ENCODE assay signal across 4 fruit fly cellular contexts in genomic region chr2L:5426843-5427540, dm6.
TF ChIP-seq lines count a peak whose summit lies in the region.

No protein-coding gene starts in this region.

- no peak for TF ChIP-seq CTCF in whole organism, embryonic (GFP tag; optimal IDR thresholded peaks at IDR 0.05; lab: Kevin White, UChicago)

TF ChIP-seq in whole organism, embryonic, 481 proteins besides CTCF, POLR2A, EP300 and RAD21 (continues in another document):
- TF ChIP-seq CG8388 (GFP tag; optimal IDR thresholded peaks at IDR 0.05; lab: Kevin White, UChicago) (peak; percentile 64), Oli (tag; optimal IDR thresholded peaks at IDR 0.05; lab: Kevin White, UChicago) (peak; percentile 41), lmd (GFP tag; IDR thresholded peaks at IDR 0.05; lab: Robert Waterston, UW) (peak; percentile 12; the same call in 1 of the 2 replicates), CG3163 (GFP tag; optimal IDR thresholded peaks at IDR 0.05; lab: Kevin White, UChicago) (no peak), seq (GFP tag; IDR thresholded peaks at IDR 0.05; lab: Robert Waterston, UW) (peak; percentile 44; the same call in 1 of the 2 replicates), NC2β (GFP tag; optimal IDR thresholded peaks at IDR 0.05; lab: Kevin White, UChicago) (no peak), hbn (GFP tag; IDR thresholded peaks at IDR 0.05; lab: Robert Waterston, UW; ENCODE audit: partially characterized antibody) (no peak), dmrt11E (tag; optimal IDR thresholded peaks at IDR 0.05; lab: Kevin White, UChicago) (peak; percentile 79), dan (GFP tag; IDR thresholded peaks at IDR 0.05; lab: Robert Waterston, UW) (no peak), nom (GFP tag; optimal IDR thresholded peaks at IDR 0.05; lab: Kevin White, UChicago) (peak; percentile 80), CG15696 (tag; optimal IDR thresholded peaks at IDR 0.05; lab: Kevin White, UChicago) (peak; percentile 44), CG13123 (GFP tag; optimal IDR thresholded peaks at IDR 0.05; lab: Kevin White, UChicago) (no peak), CG11723 (GFP tag; optimal IDR thresholded peaks at IDR 0.05; lab: Kevin White, UChicago) (no peak), CoRest (tag; optimal IDR thresholded peaks at IDR 0.05; lab: Kevin White, UChicago) (peak; percentile 36), prd (optimal IDR thresholded peaks at IDR 0.05; lab: Kevin White, UChicago) (no peak), prd (GFP tag; IDR thresholded peaks at IDR 0.05; lab: Robert Waterston, UW) (peak; percentile 52; the same call in 1 of the 3 replicates), Vsx1 (GFP tag; optimal IDR thresholded peaks at IDR 0.05; lab: Kevin White, UChicago) (no peak), Usf (GFP tag; optimal IDR thresholded peaks at IDR 0.05; lab: Kevin White, UChicago) (peak; percentile 8), fd64A (GFP tag; optimal IDR thresholded peaks at IDR 0.05; lab: Kevin White, UChicago) (no peak), unpg (GFP tag; optimal IDR thresholded peaks at IDR 0.05; lab: Kevin White, UChicago) (peak; percentile 62), Sox102F (GFP tag; optimal IDR thresholded peaks at IDR 0.05; lab: Kevin White, UChicago) (peak; percentile 56), CG10366 (GFP tag; IDR thresholded peaks at IDR 0.05; lab: Robert Waterston, UW) (peak; percentile 21; the same call in 1 of the 2 replicates)

TF ChIP-seq in whole organism, prepupa, 60 proteins besides CTCF, POLR2A, EP300 and RAD21 (continues in another document):
- TF ChIP-seq Ets96B (tag; optimal IDR thresholded peaks at IDR 0.05; lab: Kevin White, UChicago): peak; percentile 91
- peak; percentile 71 for TF ChIP-seq CG11294 (GFP tag; IDR thresholded peaks at IDR 0.05; lab: Robert Waterston, UW)
- peak; percentile 48 for TF ChIP-seq dac (GFP tag; optimal IDR thresholded peaks at IDR 0.05; lab: Kevin White, UChicago)
- TF ChIP-seq Smox (GFP tag; optimal IDR thresholded peaks at IDR 0.05; lab: Kevin White, UChicago): peak; percentile 65
- peak; percentile 22 for TF ChIP-seq fd85E (GFP tag; optimal IDR thresholded peaks at IDR 0.05; lab: Kevin White, UChicago)
- no peak for TF ChIP-seq CG6854 (GFP tag; optimal IDR thresholded peaks at IDR 0.05; lab: Kevin White, UChicago)
- TF ChIP-seq svp (GFP tag; lab: Kevin White, UChicago): peak; percentile 81
- TF ChIP-seq pdm3 (GFP tag; optimal IDR thresholded peaks at IDR 0.05; lab: Kevin White, UChicago): peak; percentile 75
- peak; percentile 32 for TF ChIP-seq CG7368 (GFP tag; optimal IDR thresholded peaks at IDR 0.05; lab: Kevin White, UChicago)
- TF ChIP-seq acj6 (GFP tag; optimal IDR thresholded peaks at IDR 0.05; lab: Kevin White, UChicago): peak; percentile 79
- TF ChIP-seq Eip93F (GFP tag; optimal IDR thresholded peaks at IDR 0.05; lab: Kevin White, UChicago): no peak
- no peak for TF ChIP-seq Hr38 (GFP tag; optimal IDR thresholded peaks at IDR 0.05; lab: Kevin White, UChicago)
- peak; percentile 81 for TF ChIP-seq Hr4 (GFP tag; optimal IDR thresholded peaks at IDR 0.05; lab: Kevin White, UChicago)
- TF ChIP-seq dsx (GFP tag; optimal IDR thresholded peaks at IDR 0.05; lab: Kevin White, UChicago; ENCODE audit: poor library complexity, severe bottlenecking): peak; percentile 88
- peak; percentile 85 for TF ChIP-seq Sox14 (GFP tag; optimal IDR thresholded peaks at IDR 0.05; lab: Kevin White, UChicago)
- TF ChIP-seq spab (GFP tag; optimal IDR thresholded peaks at IDR 0.05; lab: Kevin White, UChicago): peak; percentile 85
- TF ChIP-seq fd59A (GFP tag; optimal IDR thresholded peaks at IDR 0.05; lab: Kevin White, UChicago): peak; percentile 82
- TF ChIP-seq Ets21C (GFP tag; optimal IDR thresholded peaks at IDR 0.05; lab: Kevin White, UChicago): peak; percentile 20
- peak; percentile 77 for TF ChIP-seq OdsH (GFP tag; optimal IDR thresholded peaks at IDR 0.05; lab: Kevin White, UChicago)
- peak; percentile 89 for TF ChIP-seq CG6808 (GFP tag; optimal IDR thresholded peaks at IDR 0.05; lab: Kevin White, UChicago)
- peak; percentile 78 for TF ChIP-seq esn (GFP tag; optimal IDR thresholded peaks at IDR 0.05; lab: Kevin White, UChicago)
- TF ChIP-seq vri (GFP tag; optimal IDR thresholded peaks at IDR 0.05; lab: Kevin White, UChicago): peak; percentile 52
- TF ChIP-seq CG31627 (GFP tag; optimal IDR thresholded peaks at IDR 0.05; lab: Kevin White, UChicago): peak; percentile 51
- TF ChIP-seq CG9139 (GFP tag; optimal IDR thresholded peaks at IDR 0.05; lab: Kevin White, UChicago): peak; percentile 69

TF ChIP-seq in whole organism, pupa, 21 proteins besides CTCF, POLR2A, EP300 and RAD21:
- TF ChIP-seq CG17806 (tag; optimal IDR thresholded peaks at IDR 0.05; lab: Kevin White, UChicago): peak; percentile 89
- peak; percentile 94 for TF ChIP-seq CG14655 (GFP tag; optimal IDR thresholded peaks at IDR 0.05; lab: Kevin White, UChicago)
- TF ChIP-seq rn (GFP tag; IDR thresholded peaks at IDR 0.05; lab: Robert Waterston, UW): peak; percentile 65
- peak; percentile 85 for TF ChIP-seq CG34367 (tag; optimal IDR thresholded peaks at IDR 0.05; lab: Kevin White, UChicago)
- TF ChIP-seq CG10348 (GFP tag; IDR thresholded peaks at IDR 0.05; lab: Robert Waterston, UW): no peak
- peak; percentile 92 for TF ChIP-seq CG8301 (tag; optimal IDR thresholded peaks at IDR 0.05; lab: Kevin White, UChicago)
- TF ChIP-seq fd96Ca (GFP tag; IDR thresholded peaks at IDR 0.05; lab: Robert Waterston, UW): peak; percentile 82
- TF ChIP-seq Pif1B (GFP tag; optimal IDR thresholded peaks at IDR 0.05; lab: Kevin White, UChicago): peak; percentile 71
- no peak for TF ChIP-seq EcR (GFP tag; optimal IDR thresholded peaks at IDR 0.05; lab: Kevin White, UChicago)
- peak; percentile 83 for TF ChIP-seq CG12605 (GFP tag; IDR thresholded peaks at IDR 0.05; lab: Robert Waterston, UW)
- peak; percentile 56 for TF ChIP-seq D1 (tag; optimal IDR thresholded peaks at IDR 0.05; lab: Kevin White, UChicago)
- peak; percentile 84 for TF ChIP-seq CG15710 (tag; optimal IDR thresholded peaks at IDR 0.05; lab: Kevin White, UChicago)
- TF ChIP-seq CG4496 (GFP tag; IDR thresholded peaks at IDR 0.05; lab: Robert Waterston, UW): peak; percentile 90
- peak; percentile 90 for TF ChIP-seq CG8159 (tag; optimal IDR thresholded peaks at IDR 0.05; lab: Kevin White, UChicago)
- TF ChIP-seq CG9948 (tag; optimal IDR thresholded peaks at IDR 0.05; lab: Kevin White, UChicago): peak; percentile 89
- TF ChIP-seq Snoo (tag; optimal IDR thresholded peaks at IDR 0.05; lab: Kevin White, UChicago): peak; percentile 5
- peak; percentile 82 for TF ChIP-seq gl (tag; optimal IDR thresholded peaks at IDR 0.05; lab: Kevin White, UChicago)
- TF ChIP-seq CG13204 (GFP tag; optimal IDR thresholded peaks at IDR 0.05; lab: Kevin White, UChicago): peak; percentile 54
- peak; percentile 81 for TF ChIP-seq Pif1A (GFP tag; optimal IDR thresholded peaks at IDR 0.05; lab: Kevin White, UChicago)
- TF ChIP-seq Ets98B (GFP tag; IDR thresholded peaks at IDR 0.05; lab: Robert Waterston, UW): peak; percentile 84
- TF ChIP-seq CG32121 (GFP tag; IDR thresholded peaks at IDR 0.05; lab: Robert Waterston, UW): peak; percentile 81

TF ChIP-seq in whole organism, wandering third instar larva, 38 proteins besides CTCF, POLR2A, EP300 and RAD21 (continues in another document):
- TF ChIP-seq CG9705 (GFP tag; optimal IDR thresholded peaks at IDR 0.05; lab: Kevin White, UChicago): peak; percentile 43
- peak; percentile 82 for TF ChIP-seq Sp1 (GFP tag; optimal IDR thresholded peaks at IDR 0.05; lab: Kevin White, UChicago)
- no peak for TF ChIP-seq Hr83 (GFP tag; optimal IDR thresholded peaks at IDR 0.05; lab: Kevin White, UChicago; ENCODE audit: poor library complexity, severe bottlenecking)
- TF ChIP-seq h (GFP tag; optimal IDR thresholded peaks at IDR 0.05; lab: Kevin White, UChicago): peak; percentile 84
- no peak for TF ChIP-seq GATAd (GFP tag; optimal IDR thresholded peaks at IDR 0.05; lab: Kevin White, UChicago)
- peak; percentile 74 for TF ChIP-seq rgr (GFP tag; optimal IDR thresholded peaks at IDR 0.05; lab: Kevin White, UChicago)
- peak; percentile 36 for TF ChIP-seq dmrt93B (GFP tag; optimal IDR thresholded peaks at IDR 0.05; lab: Kevin White, UChicago)
- peak; percentile 31 for TF ChIP-seq woc (GFP tag; optimal IDR thresholded peaks at IDR 0.05; lab: Kevin White, UChicago)
- TF ChIP-seq N (GFP tag; optimal IDR thresholded peaks at IDR 0.05; lab: Kevin White, UChicago): no peak
- no peak for TF ChIP-seq Abd-B (GFP tag; optimal IDR thresholded peaks at IDR 0.05; lab: Kevin White, UChicago)
- TF ChIP-seq Rel (GFP tag; optimal IDR thresholded peaks at IDR 0.05; lab: Kevin White, UChicago): no peak
- peak; percentile 21 for TF ChIP-seq Rel (tag; optimal IDR thresholded peaks at IDR 0.05; lab: Kevin White, UChicago)
- peak; percentile 63 for TF ChIP-seq br (GFP tag; optimal IDR thresholded peaks at IDR 0.05; lab: Kevin White, UChicago)
- TF ChIP-seq jim (GFP tag; optimal IDR thresholded peaks at IDR 0.05; lab: Kevin White, UChicago): no peak
- no peak for TF ChIP-seq CrebA (GFP tag; optimal IDR thresholded peaks at IDR 0.05; lab: Kevin White, UChicago; ENCODE audit: borderline replicate concordance)
- peak; percentile 77 for TF ChIP-seq HLH106 (tag; optimal IDR thresholded peaks at IDR 0.05; lab: Kevin White, UChicago)
- TF ChIP-seq sage (GFP tag; optimal IDR thresholded peaks at IDR 0.05; lab: Kevin White, UChicago): peak; percentile 15
- no peak for TF ChIP-seq pan (optimal IDR thresholded peaks at IDR 0.05; lab: Kevin White, UChicago)
- TF ChIP-seq psq (GFP tag; optimal IDR thresholded peaks at IDR 0.05; lab: Kevin White, UChicago): peak; percentile 52
- no peak for TF ChIP-seq dsf (GFP tag; optimal IDR thresholded peaks at IDR 0.05; lab: Kevin White, UChicago; ENCODE audit: borderline replicate concordance)
- TF ChIP-seq Myc (optimal IDR thresholded peaks at IDR 0.05; lab: Kevin White, UChicago): no peak
- peak; percentile 45 for TF ChIP-seq Jra (GFP tag; optimal IDR thresholded peaks at IDR 0.05; lab: Kevin White, UChicago)
- TF ChIP-seq Mio (GFP tag; optimal IDR thresholded peaks at IDR 0.05; lab: Kevin White, UChicago): no peak
- TF ChIP-seq Hnf4 (GFP tag; optimal IDR thresholded peaks at IDR 0.05; lab: Kevin White, UChicago): peak; percentile 79
- peak; percentile 77 for TF ChIP-seq fru (GFP tag; optimal IDR thresholded peaks at IDR 0.05; lab: Kevin White, UChicago)
- no peak for TF ChIP-seq usp (GFP tag; optimal IDR thresholded peaks at IDR 0.05; lab: Kevin White, UChicago)
- peak; percentile 75 for TF ChIP-seq OdsH (GFP tag; optimal IDR thresholded peaks at IDR 0.05; lab: Kevin White, UChicago)
- TF ChIP-seq foxo (GFP tag; optimal IDR thresholded peaks at IDR 0.05; lab: Kevin White, UChicago): peak in 1 of 2 experiments; percentile 72
- peak; percentile 78 for TF ChIP-seq Vsx2 (GFP tag; optimal IDR thresholded peaks at IDR 0.05; lab: Kevin White, UChicago; ENCODE audit: partially characterized antibody)
- TF ChIP-seq Dif (GFP tag; optimal IDR thresholded peaks at IDR 0.05; lab: Kevin White, UChicago; ENCODE audit: partially characterized antibody): no peak
- TF ChIP-seq sv (GFP tag; optimal IDR thresholded peaks at IDR 0.05; lab: Kevin White, UChicago): no peak
- TF ChIP-seq CG32264 (GFP tag; optimal IDR thresholded peaks at IDR 0.05; lab: Kevin White, UChicago): peak; percentile 2

Comparison
In these comparisons a context has a peak if more than half of its experiments do, and no peak if none do; other contexts are left out.
1. Of the 7 proteins assayed by ChIP-seq in both whole organism, embryonic and whole organism, prepupa: peak only in whole organism, embryonic: none; only in whole organism, prepupa: CG16779, Gug, Hr39 and Lpt; in both: Blimp-1 and Sox102F; in neither: 1.